Worm (Caenorhabditis elegans) whole organism, L3 larva: ENCODE results near the gene srt-68.

Experiments
- R02D3.7 ChIP-seq: fragments of 150-350 bp; optimal IDR thresholded peaks from 2 replicates; lab custom pipeline; 2014; ENCODE audit warnings: missing biosample characterization, missing genetic modification characterization
- ZK546.5 ChIP-seq: sonication (generic microtip); optimal IDR thresholded peaks from 2 replicates; lab custom pipeline; 2017; ENCODE audit warnings: missing biosample characterization, missing genetic modification characterization
- aly-2 ChIP-seq: fragments of 150-350 bp; optimal IDR thresholded peaks from 2 replicates; lab custom pipeline; 2014; ENCODE audit warnings: missing biosample characterization, missing genetic modification characterization
- ceh-16 ChIP-seq: sonication (generic microtip); optimal IDR thresholded peaks from 2 replicates; lab custom pipeline; 2017; ENCODE audit warnings: missing biosample characterization, missing genetic modification characterization
- ceh-28 ChIP-seq: fragments of 150-350 bp; optimal IDR thresholded peaks from 2 replicates; lab custom pipeline; 2014; ENCODE audit warnings: missing biosample characterization, missing genetic modification reagents, missing genetic modification characterization
- ceh-82 ChIP-seq: fragments of 150-350 bp; optimal IDR thresholded peaks from 2 replicates; lab custom pipeline; 2014; ENCODE audit warnings: missing biosample characterization, missing genetic modification characterization
- ceh-9 ChIP-seq: sonication (generic microtip); optimal IDR thresholded peaks from 2 replicates; lab custom pipeline; 2018; ENCODE audit warnings: missing biosample characterization, missing genetic modification characterization
- daf-12 ChIP-seq: fragments of 150-350 bp; optimal IDR thresholded peaks from 2 replicates; lab custom pipeline; 2014; ENCODE audit warnings: missing biosample characterization, missing genetic modification reagents, missing genetic modification characterization
- egl-27 ChIP-seq: sonication (generic microtip); optimal IDR thresholded peaks from 4 replicates; lab custom pipeline; 2017; ENCODE audit warnings: missing biosample characterization, missing genetic modification reagents, missing genetic modification characterization
- egl-5 ChIP-seq: fragments of 150-350 bp; optimal IDR thresholded peaks from 2 replicates; lab custom pipeline; 2017; ENCODE audit warnings: missing biosample characterization, missing genetic modification reagents, missing genetic modification characterization, inconsistent platforms
- elt-2 ChIP-seq: sonication (generic microtip); optimal IDR thresholded peaks from 2 replicates; lab custom pipeline; 2016; ENCODE audit warnings: missing genetic modification reagents, mild to moderate bottlenecking, missing genetic modification characterization, missing compliant biosample characterization
- elt-3 ChIP-seq, 3 experiments: fragments of 150-350 bp in 1 of 3; sonication (generic microtip) in 2 of 3; optimal IDR thresholded peaks; 2 replicates in 2 of 3; 4 replicates in 1 of 3; lab custom pipeline; 2014 to 2017; ENCODE audit warnings: missing biosample characterization in 3 of 3, missing genetic modification characterization in 3 of 3
- eor-1 ChIP-seq, 2 experiments: fragments of 150-350 bp; optimal IDR thresholded peaks; 2 replicates each; lab custom pipeline; 2014 to 2018; ENCODE audit warnings: missing biosample characterization in 2 of 2, missing genetic modification characterization in 2 of 2
- fkh-10 ChIP-seq: sonication (generic microtip); optimal IDR thresholded peaks from 2 replicates; lab custom pipeline; 2017; ENCODE audit warnings: missing biosample characterization, missing genetic modification reagents, missing genetic modification characterization
- fkh-2 ChIP-seq: fragments of 150-350 bp; optimal IDR thresholded peaks from 2 replicates; lab custom pipeline; 2014; ENCODE audit warnings: missing biosample characterization, missing genetic modification reagents, missing genetic modification characterization
- fos-1 ChIP-seq: fragments of 150-350 bp; optimal IDR thresholded peaks from 2 replicates; lab custom pipeline; 2014; ENCODE audit warnings: missing biosample characterization, missing genetic modification characterization
- lin-39 ChIP-seq: fragments of 150-350 bp; optimal IDR thresholded peaks from 2 replicates; lab custom pipeline; 2018; ENCODE audit warnings: missing biosample characterization, missing genetic modification reagents, missing genetic modification characterization
- lsy-12 ChIP-seq: sonication (generic microtip); optimal IDR thresholded peaks from 2 replicates; lab custom pipeline; 2016; ENCODE audit warnings: mild to moderate bottlenecking, missing genetic modification characterization, missing compliant biosample characterization
- mdl-1 ChIP-seq: fragments of 150-350 bp; optimal IDR thresholded peaks from 2 replicates; lab custom pipeline; 2014; ENCODE audit warnings: missing biosample characterization, missing genetic modification characterization
- mml-1 ChIP-seq: fragments of 150-350 bp; sonication (generic microtip); optimal IDR thresholded peaks from 3 replicates; lab custom pipeline; 2014; ENCODE audit warnings: missing biosample characterization, missing genetic modification characterization
- nfya-1 ChIP-seq: sonication (generic microtip); optimal IDR thresholded peaks from 2 replicates; lab custom pipeline; 2017; ENCODE audit warnings: missing genetic modification characterization, mild to moderate bottlenecking, missing compliant biosample characterization, antibody characterized with exemption, moderate library complexity; ENCODE audit not compliant: insufficient read depth
- nhr-237 ChIP-seq: fragments of 150-350 bp; optimal IDR thresholded peaks from 2 replicates; lab custom pipeline; 2014; ENCODE audit warnings: missing biosample characterization, missing genetic modification characterization
- nhr-25 ChIP-seq: sonication (generic microtip); optimal IDR thresholded peaks from 2 replicates; lab custom pipeline; 2017; ENCODE audit warnings: missing biosample characterization, missing genetic modification characterization
- nhr-28 ChIP-seq: fragments of 150-350 bp; optimal IDR thresholded peaks from 2 replicates; lab custom pipeline; 2014; ENCODE audit warnings: missing biosample characterization, missing genetic modification characterization
- pha-4 ChIP-seq: fragments of 150-350 bp; optimal IDR thresholded peaks from 2 replicates; lab custom pipeline; 2014; ENCODE audit warnings: missing biosample characterization, missing genetic modification reagents, missing genetic modification characterization
- pqm-1 ChIP-seq: fragments of 150-350 bp; optimal IDR thresholded peaks from 2 replicates; lab custom pipeline; 2017; ENCODE audit warnings: missing biosample characterization, missing genetic modification characterization, inconsistent platforms
- sea-2 ChIP-seq: fragments of 150-350 bp; sonication (generic microtip); optimal IDR thresholded peaks from 4 replicates; lab custom pipeline; 2014; ENCODE audit warnings: missing biosample characterization, missing genetic modification reagents, missing genetic modification characterization
- skn-1 ChIP-seq: fragments of 150-350 bp; optimal IDR thresholded peaks from 2 replicates; lab custom pipeline; 2014; ENCODE audit warnings: missing biosample characterization, missing genetic modification characterization
- snpc-4 ChIP-seq: fragments of 150-350 bp; optimal IDR thresholded peaks from 2 replicates; lab custom pipeline; 2014; ENCODE audit warnings: missing biosample characterization, missing genetic modification characterization
- unc-39 ChIP-seq: sonication (generic microtip); optimal IDR thresholded peaks from 4 replicates; lab custom pipeline; 2017; ENCODE audit warnings: missing biosample characterization, missing genetic modification characterization
- unc-62 ChIP-seq: fragments of 150-350 bp; sonication (generic microtip); optimal IDR thresholded peaks from 4 replicates; lab custom pipeline; 2014; ENCODE audit warnings: missing biosample characterization, missing genetic modification reagents, missing genetic modification characterization
- zag-1 ChIP-seq: fragments of 150-350 bp; optimal IDR thresholded peaks from 2 replicates; lab custom pipeline; 2014; ENCODE audit warnings: missing biosample characterization, missing genetic modification characterization
- ztf-4 ChIP-seq: fragments of 150-350 bp; optimal IDR thresholded peaks from 2 replicates; lab custom pipeline; 2014; ENCODE audit warnings: missing biosample characterization, missing genetic modification characterization

Gene srt-68

DNA sequence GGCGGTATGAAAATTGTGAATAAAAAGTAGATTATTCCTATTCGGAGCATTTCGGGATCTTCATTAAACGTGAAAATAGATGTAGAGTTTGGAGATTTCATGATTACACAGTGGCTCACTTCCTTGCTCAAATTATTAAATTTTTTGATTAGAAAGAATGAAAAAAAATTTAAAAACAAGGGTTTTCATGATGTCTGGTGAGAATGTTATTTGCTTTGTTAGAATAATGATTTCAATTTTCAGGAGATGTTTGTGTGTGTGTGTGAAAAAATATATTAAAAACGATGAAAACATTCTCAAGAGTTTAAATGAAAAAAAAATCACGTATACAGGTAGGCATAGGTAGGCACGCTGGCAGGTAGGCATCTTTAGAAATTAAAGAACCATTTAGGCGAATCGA, at the start of gene srt-68:
TSS of gene srt-68 (minus strand) at position 101 of the 400 bp plus-strand sequence.
- no peak for TF ChIP-seq skn-1 (tag; lab: Kevin White, UChicago)
- no peak for TF ChIP-seq lsy-12 (tag; lab: Kevin White, UChicago)
- no peak for TF ChIP-seq ZK546.5 (tag; lab: Kevin White, UChicago)
- no peak for TF ChIP-seq nhr-25 (tag; lab: Kevin White, UChicago)
- no peak for TF ChIP-seq mml-1
- TF ChIP-seq ceh-82 = no peak
- no peak for TF ChIP-seq eor-1 (tag; optimal IDR thresholded peaks at IDR 0.05; lab: Kevin White, UChicago)
- TF ChIP-seq mdl-1 (tag; lab: Kevin White, UChicago) = no peak

DNA sequence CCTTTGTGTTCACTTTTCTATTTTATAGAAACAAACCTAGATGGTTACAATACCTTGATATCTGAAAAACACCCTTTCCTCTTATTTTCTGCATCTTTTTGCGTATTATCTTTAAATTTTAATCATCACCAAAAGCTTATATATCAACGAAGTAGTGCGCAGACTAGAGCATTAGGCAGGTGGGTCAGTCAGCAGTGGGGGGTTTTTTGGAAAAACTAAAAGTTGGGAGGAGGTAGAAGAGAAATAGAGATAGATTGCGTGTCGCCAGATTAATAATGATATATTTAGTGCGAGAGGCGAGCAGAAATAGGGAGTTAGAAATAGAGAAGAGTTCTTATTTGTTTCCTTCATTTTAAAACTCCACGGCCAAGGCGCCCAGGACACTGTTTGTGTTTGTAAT, 49.3 kb upstream of the srt-68 start:
- no peak for TF ChIP-seq pqm-1 (tag; lab: Kevin White, UChicago)
- peak; percentile 13 for TF ChIP-seq pha-4 (tag; lab: Kevin White, UChicago)
- no peak for TF ChIP-seq nfya-1 (tag; lab: Kevin White, UChicago)

DNA sequence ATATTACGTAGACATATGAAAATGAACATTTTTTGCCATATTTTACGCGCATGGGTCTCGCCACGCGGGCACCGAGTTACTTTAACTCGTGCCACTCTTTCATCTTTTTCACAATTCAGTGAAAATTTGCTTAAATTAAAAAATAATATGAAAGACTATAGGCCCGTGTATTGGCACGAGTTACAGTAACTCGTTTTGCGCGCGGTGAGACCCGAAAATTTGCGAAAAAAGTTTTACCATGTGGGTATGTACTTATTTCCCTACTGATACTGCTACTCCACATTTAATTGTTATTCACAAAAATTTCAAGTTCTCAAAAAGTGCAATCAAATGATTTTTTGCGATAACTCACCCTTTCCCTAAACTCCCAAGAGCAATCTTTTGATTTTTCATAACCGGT, 45.8 kb upstream of the srt-68 start:
- no peak for TF ChIP-seq egl-5
- TF ChIP-seq egl-27 (tag; lab: Kevin White, UChicago) = no peak
- TF ChIP-seq R02D3.7 (tag; lab: Kevin White, UChicago) = no peak
- no peak for TF ChIP-seq ZK546.5 (tag; lab: Kevin White, UChicago)

DNA sequence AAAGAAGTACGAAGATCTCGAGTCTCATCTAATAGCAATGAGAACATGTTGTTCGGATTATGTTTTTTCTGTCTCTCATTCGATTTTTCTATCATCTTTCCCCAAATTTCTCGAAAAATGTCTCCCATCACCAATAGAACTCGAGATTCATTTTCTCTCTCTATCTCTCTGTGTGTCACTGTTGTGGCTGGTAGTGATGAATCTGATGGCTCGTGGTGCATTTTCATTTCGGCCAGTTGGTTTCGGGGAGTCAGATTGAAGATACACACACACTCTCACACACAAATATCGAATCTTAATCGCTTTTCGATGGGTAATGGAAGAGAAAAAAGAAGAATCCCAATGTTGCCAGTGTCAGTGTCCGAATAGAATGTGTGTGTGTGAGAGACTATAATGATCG, 44.0 kb upstream of the srt-68 start:
- TF ChIP-seq nhr-28 (no peak), pha-4 (tag; lab: Kevin White, UChicago) (no peak), egl-5 (peak; percentile 30), nhr-237 (tag; lab: Kevin White, UChicago) (no peak), skn-1 (tag; lab: Kevin White, UChicago) (no peak), nhr-25 (tag; lab: Kevin White, UChicago) (no peak), ztf-4 (no peak), lin-39 (tag; lab: Kevin White, UChicago) (peak; percentile 28), snpc-4 (tag; lab: Kevin White, UChicago) (no peak), ceh-9 (tag; lab: Kevin White, UChicago) (no peak), unc-39 (tag; lab: Kevin White, UChicago) (no peak), elt-2 (tag; lab: Kevin White, UChicago) (no peak), nfya-1 (tag; lab: Kevin White, UChicago) (peak; percentile 34)

DNA sequence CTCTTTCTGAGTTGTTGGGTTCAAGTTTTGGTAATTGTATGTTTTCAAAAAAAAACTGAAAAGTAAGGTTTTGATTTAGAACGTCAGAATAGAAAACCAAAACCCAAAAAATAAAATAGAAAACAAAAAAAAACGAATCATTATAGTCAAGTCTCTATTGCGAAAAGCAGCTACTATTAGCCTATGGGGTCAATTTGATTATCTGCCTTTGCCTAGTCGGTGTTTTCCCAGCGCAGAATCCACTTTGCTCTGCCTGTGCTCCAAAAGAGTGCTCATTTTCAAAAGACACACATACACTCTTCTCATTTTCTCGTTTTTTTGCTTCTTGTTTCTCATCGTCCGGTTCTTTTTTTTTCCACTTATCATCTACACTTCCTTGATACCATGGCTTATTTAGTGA, 36.8 kb upstream of the srt-68 start:
- TF ChIP-seq mml-1 = no peak
- TF ChIP-seq aly-2 (tag; lab: Kevin White, UChicago) = no peak
- TF ChIP-seq elt-3 (tag; optimal IDR thresholded peaks at IDR 0.05; lab: Kevin White, UChicago) = no peak
- TF ChIP-seq fos-1 (tag; lab: Kevin White, UChicago) = no peak
- TF ChIP-seq fkh-2 = no peak
- no peak for TF ChIP-seq pha-4 (tag; lab: Kevin White, UChicago)
- TF ChIP-seq daf-12 = no peak
- no peak for TF ChIP-seq ZK546.5 (tag; lab: Kevin White, UChicago)
- TF ChIP-seq fkh-10 = no peak
- TF ChIP-seq ceh-9 (tag; lab: Kevin White, UChicago) = no peak
- no peak for TF ChIP-seq egl-27 (tag; lab: Kevin White, UChicago)
- no peak for TF ChIP-seq eor-1 (tag; optimal IDR thresholded peaks at IDR 0.05; lab: Kevin White, UChicago)
- TF ChIP-seq nfya-1 (tag; lab: Kevin White, UChicago) = no peak
- no peak for TF ChIP-seq unc-62
- TF ChIP-seq unc-39 (tag; lab: Kevin White, UChicago) = no peak
- TF ChIP-seq sea-2 (GFP tag; lab: Kevin White, UChicago) = no peak
- TF ChIP-seq skn-1 (tag; lab: Kevin White, UChicago) = no peak
- TF ChIP-seq ceh-16 = no peak

DNA sequence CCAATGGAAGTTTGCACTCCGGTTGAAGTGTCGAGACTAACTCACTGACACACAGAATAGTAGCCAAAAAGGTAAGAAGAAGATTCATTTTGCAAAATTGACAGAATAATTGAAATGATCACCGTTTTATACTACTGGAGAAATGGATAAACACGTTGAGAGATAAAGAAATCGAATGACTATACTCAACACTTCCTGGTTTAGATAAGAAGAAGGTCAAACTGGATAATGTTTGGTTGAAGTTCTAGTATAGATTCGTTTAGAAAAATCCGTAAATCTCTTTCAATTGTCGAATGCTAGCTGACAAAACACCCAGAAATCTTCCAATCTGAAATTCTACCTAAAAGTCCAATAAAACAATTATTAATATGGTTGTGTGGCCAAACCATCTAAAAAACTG, 35.4 kb upstream of the srt-68 start, which contains the start of gene Y49G5A.1:
TSS of gene Y49G5A.1 (minus strand) at position 101 of the 400 bp plus-strand sequence.
- TF ChIP-seq zag-1 (tag; lab: Kevin White, UChicago) (no peak), nhr-237 (tag; lab: Kevin White, UChicago) (no peak), ceh-9 (tag; lab: Kevin White, UChicago) (no peak), snpc-4 (tag; lab: Kevin White, UChicago) (no peak), ZK546.5 (tag; lab: Kevin White, UChicago) (no peak), ceh-28 (no peak), ztf-4 (no peak), daf-12 (no peak), elt-2 (tag; lab: Kevin White, UChicago) (no peak), pha-4 (tag; lab: Kevin White, UChicago) (no peak), fkh-2 (no peak)
- TF ChIP-seq, all 47 proteins: peak for 0
